Fruit fly (Drosophila melanogaster) whole organism, prepupa: ENCODE results near the gene Grasp65.

ENCODE experiments used
- CG10631 ChIP-seq: fragments of 200-800 bp; sonication (Bioruptor generic); optimal IDR thresholded peaks from 2 replicates; lab custom pipeline; 2016; ENCODE audit warnings: missing biosample characterization, missing genetic modification characterization
- svp ChIP-seq: fragments of 200-800 bp; sonication (Bioruptor generic); peaks from one replicate; lab custom pipeline; 2016; ENCODE audit warnings: missing biosample characterization, missing genetic modification characterization

Gene Grasp65

dm6 chr3L:19968725-19969598, 44.2 kb downstream of the Grasp65 start:
- TF ChIP-seq svp (peak; percentile 52), CG10631 (GFP tag; lab: Kevin White, UChicago) (no peak)
